Worm (Caenorhabditis elegans) whole organism, L2 larva: ENCODE results near the gene C31H1.5.

Experiments used
- R02D3.7 ChIP-seq: fragments of 150-350 bp; optimal IDR thresholded peaks from 2 replicates; lab custom pipeline; 2014; ENCODE audit warnings: missing biosample characterization, missing genetic modification characterization
- alr-1 ChIP-seq: fragments of 150-350 bp; optimal IDR thresholded peaks from 2 replicates; lab custom pipeline; 2014; ENCODE audit warnings: missing biosample characterization, missing genetic modification characterization
- ama-1 ChIP-seq: fragments of 150-350 bp; optimal IDR thresholded peaks from 2 replicates; lab custom pipeline; 2018; ENCODE audit warnings: inconsistent platforms
- elt-1 ChIP-seq: fragments of 150-350 bp; optimal IDR thresholded peaks from 2 replicates; lab custom pipeline; 2014; ENCODE audit warnings: missing biosample characterization, missing genetic modification characterization
- fos-1 ChIP-seq: fragments of 150-350 bp; optimal IDR thresholded peaks from 2 replicates; lab custom pipeline; 2014; ENCODE audit warnings: missing biosample characterization, missing genetic modification characterization
- gmeb-1 ChIP-seq: fragments of 150-350 bp; optimal IDR thresholded peaks from 2 replicates; lab custom pipeline; 2014; ENCODE audit warnings: missing biosample characterization, missing genetic modification characterization
- nhr-23 ChIP-seq: fragments of 150-350 bp; optimal IDR thresholded peaks from 2 replicates; lab custom pipeline; 2014; ENCODE audit warnings: missing biosample characterization, missing genetic modification reagents, missing genetic modification characterization
- nhr-77 ChIP-seq: fragments of 150-350 bp; optimal IDR thresholded peaks from 2 replicates; lab custom pipeline; 2014; ENCODE audit warnings: missing biosample characterization, missing genetic modification characterization
- sma-9 ChIP-seq, 2 experiments: fragments of 150-350 bp in 1 of 2; sonication (generic microtip) in 1 of 2; optimal IDR thresholded peaks; 2 replicates each; lab custom pipeline; 2014 to 2016; ENCODE audit warnings: missing genetic modification characterization in 2 of 2, mild to moderate bottlenecking in 1 of 2, missing biosample characterization in 1 of 2, missing compliant biosample characterization in 1 of 2, missing genetic modification reagents in 1 of 2, moderate library complexity in 1 of 2
- snpc-4 ChIP-seq: fragments of 150-350 bp; optimal IDR thresholded peaks from 2 replicates; lab custom pipeline; 2014; ENCODE audit warnings: missing biosample characterization, missing genetic modification characterization
- unc-39 ChIP-seq: fragments of 150-350 bp; optimal IDR thresholded peaks from 2 replicates; lab custom pipeline; 2014; ENCODE audit warnings: missing biosample characterization, missing genetic modification characterization

ce11 chrIV:5806348-5806747 lies 9.8 kb upstream of the C31H1.5 start:
- TF ChIP-seq gmeb-1 (tag; lab: Kevin White, UChicago): no peak
- TF ChIP-seq snpc-4: no peak
- TF ChIP-seq R02D3.7 (tag; lab: Kevin White, UChicago): no peak
- no peak for TF ChIP-seq nhr-77
- TF ChIP-seq alr-1 (tag; lab: Kevin White, UChicago): no peak
- no peak for TF ChIP-seq fos-1 (tag; lab: Kevin White, UChicago)
- TF ChIP-seq ama-1: no peak
- no peak for TF ChIP-seq unc-39 (tag; lab: Kevin White, UChicago)
- no peak for TF ChIP-seq elt-1 (tag; lab: Kevin White, UChicago)
- TF ChIP-seq sma-9 (GFP tag; optimal IDR thresholded peaks at IDR 0.05; lab: Kevin White, UChicago): no peak
- TF ChIP-seq sma-9 (tag; optimal IDR thresholded peaks at IDR 0.05; lab: Kevin White, UChicago): no peak
- no peak for TF ChIP-seq nhr-23 (tag; lab: Kevin White, UChicago)
